Worm (Caenorhabditis elegans) whole organism, L3 larva: ENCODE data around the gene F35C11.4.

ENCODE experiments used
- ZK546.5 ChIP-seq: sonication (generic microtip); optimal IDR thresholded peaks from 2 replicates; lab custom pipeline; 2017; ENCODE audit warnings: missing biosample characterization, missing genetic modification characterization
- ceh-82 ChIP-seq: fragments of 150-350 bp; optimal IDR thresholded peaks from 2 replicates; lab custom pipeline; 2014; ENCODE audit warnings: missing biosample characterization, missing genetic modification characterization
- elt-2 ChIP-seq: sonication (generic microtip); optimal IDR thresholded peaks from 2 replicates; lab custom pipeline; 2016; ENCODE audit warnings: missing genetic modification reagents, mild to moderate bottlenecking, missing genetic modification characterization, missing compliant biosample characterization
- fkh-10 ChIP-seq: sonication (generic microtip); optimal IDR thresholded peaks from 2 replicates; lab custom pipeline; 2017; ENCODE audit warnings: missing biosample characterization, missing genetic modification reagents, missing genetic modification characterization
- fkh-2 ChIP-seq: fragments of 150-350 bp; optimal IDR thresholded peaks from 2 replicates; lab custom pipeline; 2014; ENCODE audit warnings: missing biosample characterization, missing genetic modification reagents, missing genetic modification characterization
- hmg-11 ChIP-seq: sonication (generic microtip); optimal IDR thresholded peaks from 2 replicates; lab custom pipeline; 2016; ENCODE audit warnings: missing genetic modification characterization, missing compliant biosample characterization
- lin-15B ChIP-seq: fragments of 150-350 bp; optimal IDR thresholded peaks from 2 replicates; lab custom pipeline; 2014; ENCODE audit warnings: missing biosample characterization, missing genetic modification characterization
- nfya-1 ChIP-seq: sonication (generic microtip); optimal IDR thresholded peaks from 2 replicates; lab custom pipeline; 2017; ENCODE audit warnings: missing genetic modification characterization, mild to moderate bottlenecking, missing compliant biosample characterization, antibody characterized with exemption, moderate library complexity; ENCODE audit not compliant: insufficient read depth
- nhr-77 ChIP-seq: fragments of 150-350 bp; optimal IDR thresholded peaks from 2 replicates; lab custom pipeline; 2014; ENCODE audit warnings: missing biosample characterization, missing genetic modification characterization
- pha-4 ChIP-seq: fragments of 150-350 bp; optimal IDR thresholded peaks from 2 replicates; lab custom pipeline; 2014; ENCODE audit warnings: missing biosample characterization, missing genetic modification reagents, missing genetic modification characterization

F35C11.4 gene

ce11 chrII:8283158-8283717 lies 34.4 kb downstream of the F35C11.4 start, which contains the start of the genes nst-1 and cct-4:
nst-1 (minus strand) TSS chrII:8283208.
cct-4 (plus strand) TSS chrII:8283667.
- TF ChIP-seq ZK546.5 (tag; lab: Kevin White, UChicago) (no peak), pha-4 (peak; percentile 58), elt-2 (tag; lab: Kevin White, UChicago) (peak; percentile 4), fkh-2 (tag; lab: Kevin White, UChicago) (no peak), nfya-1 (peak; percentile 58), hmg-11 (peak; percentile 14), lin-15B (tag; lab: Kevin White, UChicago) (peak; percentile 50), nhr-77 (no peak)

ce11 chrII:8295296-8295695 lies 46.5 kb downstream of the F35C11.4 start, which contains the start of gene nlp-55:
nlp-55 (minus strand) TSS chrII:8295396.
- no peak for TF ChIP-seq ceh-82 (tag; lab: Kevin White, UChicago)
- TF ChIP-seq nhr-77, result no peak
- no peak for TF ChIP-seq fkh-10 (GFP tag; lab: Kevin White, UChicago)
- TF ChIP-seq, all 47 proteins: peak for 0
